Worm (Caenorhabditis elegans) whole organism, L1 larva: Measurements from ENCODE around the gene prp-18.
A peak's percentile ranks its signal among the peaks of the same experiment; 100 is the strongest.

Experiments used
- C16A3.4 ChIP-seq: fragments of 150-350 bp; optimal IDR thresholded peaks from 2 replicates; lab custom pipeline; 2014; ENCODE audit warnings: missing biosample characterization, missing genetic modification characterization
- C34B4.2 ChIP-seq: sonication (generic microtip); optimal IDR thresholded peaks from 2 replicates; lab custom pipeline; 2017; ENCODE audit warnings: mild to moderate bottlenecking, missing genetic modification characterization, missing compliant biosample characterization
- F16B12.6 ChIP-seq: fragments of 150-350 bp; optimal IDR thresholded peaks from 2 replicates; lab custom pipeline; 2014; ENCODE audit warnings: missing biosample characterization, missing genetic modification characterization
- blmp-1 ChIP-seq: fragments of 150-350 bp; optimal IDR thresholded peaks from 2 replicates; lab custom pipeline; 2014; ENCODE audit warnings: missing biosample characterization, missing genetic modification characterization
- ceh-82 ChIP-seq, 3 experiments: fragments of 150-350 bp in 1 of 3; sonication (generic microtip) in 2 of 3; optimal IDR thresholded peaks; 2 replicates each; lab custom pipeline; 2014 to 2017; ENCODE audit warnings: missing biosample characterization in 3 of 3, missing genetic modification characterization in 3 of 3
- ceh-88 ChIP-seq: fragments of 200-800 bp; sonication (Bioruptor generic); IDR thresholded peaks from 2 replicates; pipeline ENCODE4 v1.3.6; 2022; ENCODE audit warnings: missing genetic modification characterization, missing compliant biosample characterization
- dpl-1 ChIP-seq, 3 experiments: fragments of 150-350 bp in 2 of 3; sonication (generic microtip) in 1 of 3; optimal IDR thresholded peaks; 2 replicates each; lab custom pipeline; 2014 to 2017; ENCODE audit warnings: missing biosample characterization in 3 of 3, missing genetic modification characterization in 3 of 3, missing genetic modification reagents in 3 of 3
- efl-1 ChIP-seq, 4 experiments: fragments of 150-350 bp; optimal IDR thresholded peaks in 3 of 4; peaks in 1 of 4; 1 replicate in 1 of 4; 2 replicates in 3 of 4; lab custom pipeline; 2014; ENCODE audit warnings: missing biosample characterization in 2 of 4, missing genetic modification characterization in 2 of 4, missing genetic modification reagents in 2 of 4
- elt-3 ChIP-seq, 6 experiments: fragments of 150-350 bp in 1 of 6; sonication (generic microtip); optimal IDR thresholded peaks; 2 replicates each; lab custom pipeline; 2017 to 2018; ENCODE audit warnings: missing biosample characterization in 6 of 6, missing genetic modification characterization in 6 of 6, inconsistent platforms in 1 of 6
- fkh-10 ChIP-seq: sonication (generic microtip); optimal IDR thresholded peaks from 2 replicates; lab custom pipeline; 2017; ENCODE audit warnings: missing biosample characterization, missing genetic modification reagents, missing genetic modification characterization
- fkh-8 ChIP-seq: sonication (generic microtip); optimal IDR thresholded peaks from 2 replicates; lab custom pipeline; 2016; ENCODE audit warnings: mild to moderate bottlenecking, missing genetic modification characterization, missing compliant biosample characterization
- fos-1 ChIP-seq: fragments of 150-350 bp; optimal IDR thresholded peaks from 2 replicates; lab custom pipeline; 2014; ENCODE audit warnings: missing biosample characterization, missing genetic modification characterization
- hlh-17 ChIP-seq: fragments of 200-800 bp; sonication (Bioruptor generic); optimal IDR thresholded peaks from 2 replicates; lab custom pipeline; 2018; ENCODE audit warnings: missing genetic modification characterization, mild to moderate bottlenecking, missing compliant biosample characterization, moderate library complexity, borderline replicate concordance
- hlh-4 ChIP-seq: sonication (generic microtip); optimal IDR thresholded peaks from 2 replicates; lab custom pipeline; 2016; ENCODE audit warnings: mild to moderate bottlenecking, missing genetic modification characterization, missing compliant biosample characterization
- isw-1 ChIP-seq: fragments of 200-800 bp; sonication (Bioruptor generic); IDR thresholded peaks from 2 replicates; pipeline ENCODE4 v1.3.6; 2022; ENCODE audit warnings: missing genetic modification characterization, missing compliant biosample characterization
- lin-13 ChIP-seq: fragments of 150-350 bp; optimal IDR thresholded peaks from 2 replicates; lab custom pipeline; 2014; ENCODE audit warnings: missing biosample characterization, missing genetic modification reagents, missing genetic modification characterization
- lin-15B ChIP-seq: fragments of 150-350 bp; sonication (generic microtip); optimal IDR thresholded peaks from 3 replicates; lab custom pipeline; 2014; ENCODE audit warnings: missing biosample characterization, missing genetic modification characterization
- lin-35 ChIP-seq, 2 experiments: fragments of 150-350 bp; optimal IDR thresholded peaks; 2 replicates each; lab custom pipeline; 2014; ENCODE audit warnings: missing biosample characterization in 2 of 2, missing genetic modification characterization in 2 of 2, missing genetic modification reagents in 2 of 2
- lir-3 ChIP-seq: sonication (generic microtip); optimal IDR thresholded peaks from 2 replicates; lab custom pipeline; 2016; ENCODE audit warnings: mild to moderate bottlenecking, missing genetic modification characterization, moderate library complexity, missing compliant biosample characterization; ENCODE audit not compliant: poor library complexity
- lsy-2 ChIP-seq, 2 experiments: fragments of 150-350 bp; optimal IDR thresholded peaks; 2 replicates each; lab custom pipeline; 2014; ENCODE audit warnings: missing biosample characterization in 2 of 2, missing genetic modification characterization in 2 of 2
- mab-9 ChIP-seq: fragments of 200-800 bp; sonication (Bioruptor generic); IDR thresholded peaks from 2 replicates; pipeline ENCODE4 v1.3.6; 2022; ENCODE audit warnings: missing genetic modification reagents, missing genetic modification characterization, missing compliant biosample characterization
- mdl-1 ChIP-seq, 2 experiments: fragments of 150-350 bp; optimal IDR thresholded peaks; 2 replicates each; lab custom pipeline; 2014 to 2017; ENCODE audit warnings: missing biosample characterization in 2 of 2, missing genetic modification characterization in 2 of 2, inconsistent platforms in 1 of 2
- nhr-11 ChIP-seq: fragments of 150-350 bp; optimal IDR thresholded peaks from 2 replicates; lab custom pipeline; 2014; ENCODE audit warnings: missing biosample characterization, missing genetic modification characterization
- nhr-12 ChIP-seq: sonication (generic microtip); optimal IDR thresholded peaks from 2 replicates; lab custom pipeline; 2017; ENCODE audit warnings: missing biosample characterization, missing genetic modification characterization
- nhr-20 ChIP-seq: sonication (generic microtip); optimal IDR thresholded peaks from 2 replicates; lab custom pipeline; 2016; ENCODE audit warnings: mild to moderate bottlenecking, missing genetic modification characterization, missing compliant biosample characterization
- nhr-237 ChIP-seq: fragments of 150-350 bp; optimal IDR thresholded peaks from 2 replicates; lab custom pipeline; 2014; ENCODE audit warnings: missing biosample characterization, missing genetic modification characterization
- nhr-90 ChIP-seq: sonication (generic microtip); optimal IDR thresholded peaks from 2 replicates; lab custom pipeline; 2016; ENCODE audit warnings: mild to moderate bottlenecking, missing genetic modification characterization, missing compliant biosample characterization; ENCODE audit not compliant: poor library complexity
- pax-3 ChIP-seq: fragments of 200-800 bp; sonication (Bioruptor generic); optimal IDR thresholded peaks from 2 replicates; lab custom pipeline; 2018; ENCODE audit warnings: mild to moderate bottlenecking, missing genetic modification characterization, moderate library complexity, missing compliant biosample characterization
- rnt-1 ChIP-seq: sonication (generic microtip); optimal IDR thresholded peaks from 2 replicates; lab custom pipeline; 2016; ENCODE audit warnings: mild to moderate bottlenecking, missing genetic modification characterization, moderate library complexity, missing compliant biosample characterization
- snpc-4 ChIP-seq: fragments of 150-350 bp; optimal IDR thresholded peaks from 2 replicates; lab custom pipeline; 2014; ENCODE audit warnings: missing biosample characterization, missing genetic modification characterization
- tbx-2 ChIP-seq: sonication (generic microtip); optimal IDR thresholded peaks from 2 replicates; lab custom pipeline; 2016; ENCODE audit warnings: missing genetic modification characterization, missing compliant biosample characterization
- unc-62 ChIP-seq: fragments of 150-350 bp; optimal IDR thresholded peaks from 2 replicates; lab custom pipeline; 2014; ENCODE audit warnings: missing biosample characterization, missing genetic modification reagents, missing genetic modification characterization
- unc-86 ChIP-seq: sonication (generic microtip); optimal IDR thresholded peaks from 2 replicates; lab custom pipeline; 2016; ENCODE audit warnings: missing genetic modification characterization, missing compliant biosample characterization
- unc-98 ChIP-seq: fragments of 200-800 bp; sonication (Bioruptor generic); IDR thresholded peaks from 2 replicates; pipeline ENCODE4 v1.3.6; 2022; ENCODE audit warnings: missing genetic modification characterization, missing compliant biosample characterization
- xbp-1 ChIP-seq: sonication (generic microtip); optimal IDR thresholded peaks from 2 replicates; lab custom pipeline; 2016; ENCODE audit warnings: missing genetic modification characterization, missing compliant biosample characterization
- ztf-11 ChIP-seq, 2 experiments: sonication (generic microtip); optimal IDR thresholded peaks; 2 replicates each; lab custom pipeline; 2016 to 2017; ENCODE audit warnings: missing genetic modification characterization in 2 of 2, missing biosample characterization in 1 of 2, missing compliant biosample characterization in 1 of 2

The prp-18 gene

ce11 chrIV:9861921-9862320, 22.3 kb downstream of the prp-18 start, which contains the start of gene K07F5.14:
TSS of gene K07F5.14 (plus strand) at chrIV:9862221.
- TF ChIP-seq pax-3, result no peak
- TF ChIP-seq fkh-8 (tag; lab: Kevin White, UChicago), result no peak
- TF ChIP-seq fkh-10 (GFP tag; lab: Kevin White, UChicago), result no peak
- TF ChIP-seq nhr-12 (tag; lab: Kevin White, UChicago), result no peak
- TF ChIP-seq snpc-4 (tag; lab: Kevin White, UChicago), result no peak
- TF ChIP-seq lin-13 (GFP tag; lab: Kevin White, UChicago), result no peak
- no peak for TF ChIP-seq elt-3 (tag; optimal IDR thresholded peaks at IDR 0.05; lab: Kevin White, UChicago)
- TF ChIP-seq xbp-1 (tag; lab: Kevin White, UChicago), result no peak

- no peak for TF ChIP-seq fkh-10 (GFP tag; lab: Kevin White, UChicago)
- no peak for TF ChIP-seq unc-86 (tag; lab: Kevin White, UChicago)
- TF ChIP-seq tbx-2 (tag; lab: Kevin White, UChicago), result no peak
- no peak for TF ChIP-seq snpc-4 (tag; lab: Kevin White, UChicago)
- TF ChIP-seq C34B4.2 (tag; lab: Kevin White, UChicago), result no peak
- no peak for TF ChIP-seq nhr-11 (tag; lab: Kevin White, UChicago)
- no peak for TF ChIP-seq ceh-88 (GFP tag; lab: Robert Waterston, UW)
- TF ChIP-seq nhr-237, result no peak
Observed at ce11 chrIV:9858970-9859369, 25.2 kb downstream of the prp-18 start.

- peak; percentile 62 to 72 for TF ChIP-seq efl-1 (optimal IDR thresholded peaks at IDR 0.05; lab: Kevin White, UChicago)
- TF ChIP-seq efl-1 (GFP tag; optimal IDR thresholded peaks at IDR 0.05 in 1 of 2; lab: Kevin White, UChicago), result peak; percentile 56 to 90
- TF ChIP-seq hlh-4, result no peak
- TF ChIP-seq ztf-11 (tag; optimal IDR thresholded peaks at IDR 0.05; lab: Kevin White, UChicago), result no peak
- no peak for TF ChIP-seq fos-1 (tag; lab: Kevin White, UChicago)
- TF ChIP-seq blmp-1 (tag; lab: Kevin White, UChicago), result peak; percentile 36
- no peak for TF ChIP-seq xbp-1 (tag; lab: Kevin White, UChicago)
- peak in 1 of 3 experiments; percentile 20 for TF ChIP-seq ceh-82 (tag; optimal IDR thresholded peaks at IDR 0.05; lab: Kevin White, UChicago)
- TF ChIP-seq lin-13 (GFP tag; lab: Kevin White, UChicago), result peak; percentile 35
- peak; percentile 79 for TF ChIP-seq C16A3.4 (tag; lab: Kevin White, UChicago)
- no peak for TF ChIP-seq mab-9 (GFP tag; lab: Robert Waterston, UW)
- TF ChIP-seq dpl-1 (GFP tag; optimal IDR thresholded peaks at IDR 0.05; lab: Kevin White, UChicago), result peak; percentile 49 to 69 (median 49)
- peak; percentile 17 for TF ChIP-seq nhr-90
- TF ChIP-seq isw-1 (GFP tag; lab: Robert Waterston, UW), result peak; percentile 10; the same call in 1 of the 2 replicates
- TF ChIP-seq nhr-20 (tag; lab: Kevin White, UChicago), result peak; percentile 37
- peak; percentile 37 for TF ChIP-seq lin-15B (tag; lab: Kevin White, UChicago)
- TF ChIP-seq rnt-1 (tag; lab: Kevin White, UChicago), result peak; percentile 43
- no peak for TF ChIP-seq hlh-17
- TF ChIP-seq F16B12.6 (tag; lab: Kevin White, UChicago), result peak; percentile 9
- no peak for TF ChIP-seq tbx-2 (tag; lab: Kevin White, UChicago)
- no peak for TF ChIP-seq unc-62 (GFP tag; lab: Kevin White, UChicago)
- peak in 1 of 2 experiments; percentile 70 for TF ChIP-seq lsy-2 (tag; optimal IDR thresholded peaks at IDR 0.05; lab: Kevin White, UChicago)
- peak; percentile 34 to 81 for TF ChIP-seq lin-35 (GFP tag; optimal IDR thresholded peaks at IDR 0.05; lab: Kevin White, UChicago)
- no peak for TF ChIP-seq mdl-1 (tag; optimal IDR thresholded peaks at IDR 0.05; lab: Kevin White, UChicago)
- no peak for TF ChIP-seq unc-98 (GFP tag; lab: Robert Waterston, UW)
- TF ChIP-seq lir-3 (tag; lab: Kevin White, UChicago), result peak; percentile 46
- no peak for TF ChIP-seq C34B4.2 (tag; lab: Kevin White, UChicago)
- peak in 1 of 6 experiments; percentile 24 for TF ChIP-seq elt-3 (tag; optimal IDR thresholded peaks at IDR 0.05; lab: Kevin White, UChicago)
- TF ChIP-seq nhr-11 (tag; lab: Kevin White, UChicago), result no peak
- TF ChIP-seq snpc-4 (tag; lab: Kevin White, UChicago), result no peak
Observed at ce11 chrIV:9857952-9858488, 26.2 kb downstream of the prp-18 start, which contains the start of gene npp-1. TSS of gene npp-1 (plus strand) at chrIV:9858488.
